Fruit fly (Drosophila melanogaster): Measurements from ENCODE around the gene Mettl5.

dm6 chr3L:19251643-19252042 lies 11.9 kb upstream of the Mettl5 start:
- TF ChIP-seq CG8478 (optimal IDR thresholded peaks at IDR 0.05), result no peak
- TF ChIP-seq CTCF (optimal IDR thresholded peaks at IDR 0.05), result no peak

All from S2 (cell line).